Fruit fly (Drosophila melanogaster) whole organism, embryonic: ENCODE measurements around the gene Tehao.

Source experiments
- Atf6 ChIP-seq: fragments of 200-800 bp; sonication (Bioruptor generic); IDR thresholded peaks from 2 replicates; pipeline ENCODE4 v1.3.6; 2022; ENCODE audit warnings: missing biosample characterization, missing genetic modification characterization
- BEAF-32 ChIP-seq: fragments of 200-800 bp; sonication (Bioruptor generic); optimal IDR thresholded peaks from 3 replicates; lab custom pipeline; 2017; ENCODE audit warnings: missing biosample characterization, missing genetic modification characterization, mild to moderate bottlenecking, moderate library complexity, missing genetic modification reagents
- BtbVII ChIP-seq: fragments of 200-800 bp; sonication (Bioruptor generic); optimal IDR thresholded peaks from 3 replicates; lab custom pipeline; 2017; ENCODE audit warnings: missing biosample characterization, mild to moderate bottlenecking, missing genetic modification characterization
- Bteb2 ChIP-seq: fragments of 200-800 bp; sonication (Bioruptor generic); optimal IDR thresholded peaks from 2 replicates; lab custom pipeline; 2016; ENCODE audit warnings: missing biosample characterization, missing genetic modification characterization
- CG11723 ChIP-seq: fragments of 200-800 bp; sonication (Bioruptor generic); optimal IDR thresholded peaks from 2 replicates; lab custom pipeline; 2017; ENCODE audit warnings: missing biosample characterization, mild to moderate bottlenecking, missing genetic modification characterization
- CG1233 ChIP-seq: fragments of 200-800 bp; sonication (Bioruptor generic); optimal IDR thresholded peaks from 4 replicates; lab custom pipeline; 2018; ENCODE audit warnings: missing biosample characterization, mild to moderate bottlenecking, missing genetic modification characterization
- CG13296 ChIP-seq: fragments of 200-800 bp; sonication (Bioruptor generic); optimal IDR thresholded peaks from 3 replicates; lab custom pipeline; 2018; ENCODE audit warnings: missing biosample characterization, mild to moderate bottlenecking, missing genetic modification characterization
- CG14050 ChIP-seq: fragments of 200-800 bp; sonication (Bioruptor generic); IDR thresholded peaks from 3 replicates; pipeline ENCODE4 v1.3.6; 2022; ENCODE audit warnings: missing biosample characterization, missing genetic modification characterization
- CG14710 ChIP-seq: fragments of 200-800 bp; sonication (Bioruptor generic); optimal IDR thresholded peaks from 3 replicates; lab custom pipeline; 2019; ENCODE audit warnings: missing biosample characterization, mild to moderate bottlenecking, missing genetic modification characterization, moderate library complexity
- CG17568 ChIP-seq: fragments of 200-800 bp; sonication (Bioruptor generic); optimal IDR thresholded peaks from 2 replicates; lab custom pipeline; 2018; ENCODE audit warnings: missing biosample characterization, mild to moderate bottlenecking, missing genetic modification characterization, moderate library complexity
- CG18619 ChIP-seq: fragments of 200-800 bp; sonication (Bioruptor generic); optimal IDR thresholded peaks from 3 replicates; lab custom pipeline; 2017; ENCODE audit warnings: missing biosample characterization, mild to moderate bottlenecking, missing genetic modification characterization
- CG2129 ChIP-seq: fragments of 200-800 bp; sonication (Bioruptor generic); IDR thresholded peaks from 2 replicates; pipeline ENCODE4 v1.3.6; 2022; ENCODE audit warnings: missing biosample characterization, missing genetic modification characterization; ENCODE audit not compliant: partially characterized antibody
- CG2889 ChIP-seq: fragments of 200-800 bp; sonication (Bioruptor generic); IDR thresholded peaks from 3 replicates; pipeline ENCODE4 v1.3.6; 2022; ENCODE audit warnings: missing biosample characterization, missing genetic modification characterization
- CG3281 ChIP-seq: fragments of 200-800 bp; sonication (Bioruptor generic); optimal IDR thresholded peaks from 3 replicates; lab custom pipeline; 2017; ENCODE audit warnings: missing biosample characterization, mild to moderate bottlenecking, missing genetic modification characterization
- CG3838 ChIP-seq: fragments of 200-800 bp; sonication (Bioruptor generic); optimal IDR thresholded peaks from 3 replicates; lab custom pipeline; 2016; ENCODE audit warnings: missing biosample characterization, missing genetic modification characterization
- CG6175 ChIP-seq: fragments of 200-800 bp; sonication (Bioruptor generic); IDR thresholded peaks from 3 replicates; pipeline ENCODE4 v1.3.6; 2022; ENCODE audit warnings: missing biosample characterization, missing genetic modification characterization
- CG6272 ChIP-seq: fragments of 200-800 bp; sonication (Bioruptor generic); IDR thresholded peaks from 2 replicates; pipeline ENCODE4 v1.3.6; 2022; ENCODE audit warnings: missing biosample characterization, missing genetic modification characterization
- CG6683 ChIP-seq: fragments of 200-800 bp; sonication (Bioruptor generic); optimal IDR thresholded peaks from 2 replicates; lab custom pipeline; 2017; ENCODE audit warnings: missing biosample characterization, mild to moderate bottlenecking, missing genetic modification characterization, missing genetic modification reagents
- CG8359 ChIP-seq: fragments of 200-800 bp; sonication (Bioruptor generic); optimal IDR thresholded peaks from 2 replicates; lab custom pipeline; 2017; ENCODE audit warnings: missing biosample characterization, mild to moderate bottlenecking, missing genetic modification characterization, borderline replicate concordance
- CG8388 ChIP-seq: fragments of 200-800 bp; sonication (Bioruptor generic); optimal IDR thresholded peaks from 2 replicates; lab custom pipeline; 2019; ENCODE audit warnings: missing biosample characterization, mild to moderate bottlenecking, missing genetic modification characterization, moderate library complexity
- Dll ChIP-seq: fragments of 200-800 bp; sonication (Bioruptor generic); IDR thresholded peaks from 4 replicates; pipeline ENCODE4 v1.3.6; 2022; ENCODE audit warnings: missing biosample characterization, missing genetic modification characterization; ENCODE audit not compliant: partially characterized antibody
- Hmr ChIP-seq: fragments of 200-800 bp; sonication (Bioruptor generic); optimal IDR thresholded peaks from 3 replicates; lab custom pipeline; 2017; ENCODE audit warnings: mild to moderate bottlenecking, missing biosample characterization, missing genetic modification reagents, missing genetic modification characterization
- Hr51 ChIP-seq, 2 experiments: fragments of 200-800 bp; sonication (Bioruptor generic); optimal IDR thresholded peaks; 2 replicates in 1 of 2; 3 replicates in 1 of 2; lab custom pipeline; 2016 to 2018; ENCODE audit warnings: missing biosample characterization in 2 of 2, missing genetic modification characterization in 2 of 2, mild to moderate bottlenecking in 1 of 2, moderate library complexity in 1 of 2
- Lhr ChIP-seq: fragments of 200-800 bp; sonication (Bioruptor generic); optimal IDR thresholded peaks from 3 replicates; lab custom pipeline; 2017; ENCODE audit warnings: mild to moderate bottlenecking, missing biosample characterization, missing genetic modification reagents, missing genetic modification characterization
- Lim3 ChIP-seq: fragments of 200-800 bp; sonication (Bioruptor generic); IDR thresholded peaks from 2 replicates; pipeline ENCODE4 v1.3.6; 2022; ENCODE audit warnings: missing biosample characterization, missing genetic modification characterization
- Nf-YB ChIP-seq: fragments of 200-800 bp; sonication (Bioruptor generic); optimal IDR thresholded peaks from 3 replicates; lab custom pipeline; 2019; ENCODE audit warnings: missing biosample characterization, mild to moderate bottlenecking, missing genetic modification characterization, moderate library complexity
- Nf-YC ChIP-seq: fragments of 200-800 bp; optimal IDR thresholded peaks from 3 replicates; lab custom pipeline; 2019; ENCODE audit warnings: missing biosample characterization, mild to moderate bottlenecking, missing genetic modification characterization, moderate library complexity
- NfI ChIP-seq: fragments of 200-800 bp; sonication (Bioruptor generic); optimal IDR thresholded peaks from 3 replicates; lab custom pipeline; 2018; ENCODE audit warnings: missing biosample characterization, mild to moderate bottlenecking, missing genetic modification characterization, moderate library complexity
- Optix ChIP-seq: fragments of 200-800 bp; sonication (Bioruptor generic); IDR thresholded peaks from 3 replicates; pipeline ENCODE4 v1.3.6; 2022; ENCODE audit warnings: missing biosample characterization, missing genetic modification characterization
- Ptx1 ChIP-seq: fragments of 200-800 bp; sonication (Bioruptor generic); IDR thresholded peaks from 2 replicates; pipeline ENCODE4 v1.3.6; 2022; ENCODE audit warnings: missing biosample characterization, missing genetic modification characterization
- Ravus ChIP-seq: fragments of 200-800 bp; sonication (Bioruptor generic); IDR thresholded peaks from 2 replicates; pipeline ENCODE4 v1.3.6; 2022; ENCODE audit warnings: missing biosample characterization, missing genetic modification characterization
- caup ChIP-seq: fragments of 200-800 bp; sonication (Bioruptor generic); optimal IDR thresholded peaks from 3 replicates; lab custom pipeline; 2017; ENCODE audit warnings: missing biosample characterization, mild to moderate bottlenecking, missing genetic modification characterization, moderate library complexity; ENCODE audit not compliant: severe bottlenecking
- crol ChIP-seq: fragments of 200-800 bp; sonication (Bioruptor generic); IDR thresholded peaks from 2 replicates; pipeline ENCODE4 v1.3.6; 2022; ENCODE audit warnings: missing biosample characterization, missing genetic modification characterization
- cwo ChIP-seq: fragments of 200-800 bp; sonication (Bioruptor generic); optimal IDR thresholded peaks from 3 replicates; lab custom pipeline; 2017; ENCODE audit warnings: missing biosample characterization, missing genetic modification characterization, mild to moderate bottlenecking, moderate library complexity, missing genetic modification reagents
- emc ChIP-seq: fragments of 200-800 bp; sonication (Bioruptor generic); optimal IDR thresholded peaks from 2 replicates; lab custom pipeline; 2016; ENCODE audit warnings: missing biosample characterization, missing genetic modification characterization
- gcm2 ChIP-seq: fragments of 200-800 bp; sonication (Bioruptor generic); optimal IDR thresholded peaks from 2 replicates; lab custom pipeline; 2016; ENCODE audit warnings: missing biosample characterization, missing genetic modification characterization
- gem ChIP-seq: fragments of 200-800 bp; sonication (Bioruptor generic); optimal IDR thresholded peaks from 2 replicates; lab custom pipeline; 2019; ENCODE audit warnings: missing biosample characterization, mild to moderate bottlenecking, missing genetic modification characterization, moderate library complexity
- gfzf ChIP-seq: fragments of 200-800 bp; sonication (Bioruptor generic); optimal IDR thresholded peaks from 2 replicates; lab custom pipeline; 2016; ENCODE audit warnings: missing biosample characterization, mild to moderate bottlenecking, missing genetic modification characterization, moderate library complexity
- inv ChIP-seq: fragments of 200-800 bp; sonication (Bioruptor generic); IDR thresholded peaks from 2 replicates; pipeline ENCODE4 v1.3.6; 2022; ENCODE audit warnings: missing biosample characterization, missing genetic modification characterization; ENCODE audit not compliant: partially characterized antibody
- jumu ChIP-seq: fragments of 200-800 bp; sonication (Bioruptor generic); optimal IDR thresholded peaks from 3 replicates; lab custom pipeline; 2016; ENCODE audit warnings: missing biosample characterization, missing genetic modification characterization
- mirr ChIP-seq: fragments of 200-800 bp; sonication (Bioruptor generic); optimal IDR thresholded peaks from 3 replicates; lab custom pipeline; 2018; ENCODE audit warnings: missing biosample characterization, mild to moderate bottlenecking, missing genetic modification characterization
- nau ChIP-seq: fragments of 200-800 bp; sonication (Bioruptor generic); optimal IDR thresholded peaks from 3 replicates; lab custom pipeline; 2017; ENCODE audit warnings: missing biosample characterization, mild to moderate bottlenecking, missing genetic modification characterization, missing genetic modification reagents
- onecut ChIP-seq: fragments of 200-800 bp; sonication (Bioruptor generic); IDR thresholded peaks from 2 replicates; pipeline ENCODE4 v1.3.6; 2022; ENCODE audit warnings: missing biosample characterization, missing genetic modification characterization
- p53 ChIP-seq: fragments of 200-800 bp; sonication (Bioruptor generic); optimal IDR thresholded peaks from 2 replicates; lab custom pipeline; 2016; ENCODE audit warnings: missing biosample characterization, missing genetic modification characterization
- run ChIP-seq: fragments of 200-800 bp; sonication (Bioruptor generic); optimal IDR thresholded peaks from 3 replicates; lab custom pipeline; 2018; ENCODE audit warnings: missing biosample characterization, mild to moderate bottlenecking, missing genetic modification characterization
- seq ChIP-seq: fragments of 200-800 bp; sonication (Bioruptor generic); IDR thresholded peaks from 2 replicates; pipeline ENCODE4 v1.3.6; 2022; ENCODE audit warnings: missing biosample characterization, missing genetic modification characterization
- stc ChIP-seq: fragments of 200-800 bp; sonication (Bioruptor generic); IDR thresholded peaks from 2 replicates; pipeline ENCODE4 v1.3.6; 2022; ENCODE audit warnings: missing biosample characterization, missing genetic modification characterization

The Tehao gene

DNA sequence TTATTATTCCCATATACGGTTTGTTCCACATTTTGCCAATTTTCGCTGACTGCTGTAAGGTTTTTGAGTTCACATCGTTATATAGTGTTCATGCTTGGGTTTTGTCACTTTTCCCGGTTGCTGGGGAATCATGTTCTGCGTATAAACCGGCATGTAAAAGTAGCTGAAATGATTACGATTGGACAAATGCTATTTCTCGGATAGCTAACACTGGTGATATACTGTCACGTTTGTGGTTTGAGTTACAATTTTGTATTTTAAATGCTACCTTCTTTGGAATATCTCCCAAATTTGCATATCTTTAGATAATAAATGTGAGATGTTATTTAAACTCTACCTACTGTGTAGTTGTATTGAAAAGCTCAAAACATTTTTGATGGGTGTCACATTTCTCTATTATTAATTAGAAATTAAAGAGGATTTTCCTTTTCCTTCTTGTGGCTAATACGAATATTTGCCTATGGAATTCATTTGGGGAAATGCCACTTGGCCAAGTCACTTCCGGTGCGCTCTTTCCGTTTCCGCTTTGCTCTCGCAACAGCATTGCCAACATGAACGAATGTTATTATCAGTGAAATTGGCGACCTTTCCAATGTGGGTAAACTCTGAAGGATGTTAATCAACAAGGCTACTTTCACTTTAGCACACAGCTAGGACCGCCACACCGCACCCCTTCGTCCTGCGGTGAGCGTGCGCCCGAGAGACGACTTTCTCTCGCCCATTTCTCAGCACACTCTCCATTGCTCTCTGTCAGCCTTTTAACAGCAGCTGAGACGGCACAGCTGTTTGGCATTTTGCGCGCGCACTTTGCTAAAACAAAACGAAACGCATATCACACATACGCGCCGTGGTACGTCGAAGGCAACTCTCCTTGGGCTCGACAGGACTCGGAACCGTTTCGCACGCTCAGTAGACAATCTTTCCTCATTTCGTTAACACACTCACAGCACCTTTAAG, 20.6 kb upstream of the Tehao start, which contains the start of the genes CG16956, CG42784 and CG43850 (continued):
- TF ChIP-seq Atf6 (GFP tag; lab: Robert Waterston, UW) (peak; percentile 64), caup (peak; percentile 89), CG1233 (GFP tag; lab: Kevin White, UChicago) (peak; percentile 69), emc (GFP tag; lab: Kevin White, UChicago) (no peak), Hmr (GFP tag; lab: Kevin White, UChicago) (peak; percentile 94), inv (GFP tag; lab: Robert Waterston, UW) (no peak), Lim3 (GFP tag; lab: Robert Waterston, UW) (no peak), CG8359 (GFP tag; lab: Kevin White, UChicago) (no peak), Bteb2 (no peak), Optix (GFP tag; lab: Robert Waterston, UW) (no peak), stc (GFP tag; lab: Robert Waterston, UW) (no peak), onecut (peak; percentile 59), gcm2 (no peak), Lhr (no peak), CG14050 (GFP tag; lab: Robert Waterston, UW) (0 out of 3 replicates have a peak, but pooled peaks have one; percentile 31), CG6683 (GFP tag; lab: Kevin White, UChicago) (peak; percentile 63), Nf-YC (peak; percentile 49), CG14710 (tag; lab: Kevin White, UChicago) (no peak), CG8388 (GFP tag; lab: Kevin White, UChicago) (peak; percentile 13), CG2889 (GFP tag; lab: Robert Waterston, UW) (no peak), crol (peak; percentile 25; the same call in 1 of the 2 replicates), cwo (GFP tag; lab: Kevin White, UChicago) (peak; percentile 56), seq (GFP tag; lab: Robert Waterston, UW) (peak; percentile 53; the same call in 1 of the 2 replicates), CG2129 (GFP tag; lab: Robert Waterston, UW) (no peak), Ptx1 (GFP tag; lab: Robert Waterston, UW) (no peak), Dll (GFP tag; lab: Robert Waterston, UW) (no peak), BEAF-32 (GFP tag; lab: Kevin White, UChicago) (no peak), CG6175 (GFP tag; lab: Robert Waterston, UW) (no peak), Ravus (GFP tag; lab: Robert Waterston, UW) (no peak), BtbVII (GFP tag; lab: Kevin White, UChicago) (peak; percentile 81), CG13296 (peak; percentile 90), gfzf (GFP tag; lab: Kevin White, UChicago) (no peak), NfI (GFP tag; lab: Kevin White, UChicago) (peak; percentile 80), CG6272 (GFP tag; lab: Robert Waterston, UW) (no peak), mirr (GFP tag; lab: Kevin White, UChicago) (peak; percentile 85), run (tag; lab: Kevin White, UChicago) (peak; percentile 41), CG17568 (GFP tag; lab: Kevin White, UChicago) (peak; percentile 87), Nf-YB (peak; percentile 18), CG18619 (GFP tag; lab: Kevin White, UChicago) (peak; percentile 69), nau (GFP tag; lab: Kevin White, UChicago) (peak; percentile 65), p53 (no peak), Hr51 (GFP tag; optimal IDR thresholded peaks at IDR 0.05; lab: Kevin White, UChicago) (peak in 1 of 2 experiments; percentile 69), CG11723 (GFP tag; lab: Kevin White, UChicago) (peak; percentile 42), CG3838 (GFP tag; lab: Kevin White, UChicago) (no peak), CG3281 (GFP tag; lab: Kevin White, UChicago) (peak; percentile 89), gem (tag; lab: Kevin White, UChicago) (no peak), jumu (no peak)
